Worm (Caenorhabditis elegans): Measurements from ENCODE around the gene ins-10.
"Not testable (repeated sequence)": the region's sequence is repeated elsewhere in the genome, so short reads cannot be mapped to it uniquely, and the experiment has no call there.

Gene ins-10

ce11 chrV:14055097-14055496 lies 21.3 kb downstream of the ins-10 start (continued):
- TF ChIP-seq Y105C5A.15 (GFP tag; IDR thresholded peaks at IDR 0.05), result peak; percentile 89; the same call in 1 of the 2 replicates
- TF ChIP-seq hmg-1.1 (GFP tag; IDR thresholded peaks at IDR 0.05), result peak; percentile 92
- peak; percentile 96 for TF ChIP-seq D1046.2 (GFP tag; IDR thresholded peaks at IDR 0.05)
- peak; percentile 74; the same call in 1 of the 2 replicates for TF ChIP-seq nhr-41 (GFP tag; IDR thresholded peaks at IDR 0.05)
- TF ChIP-seq lin-29 (GFP tag; IDR thresholded peaks at IDR 0.05), result peak; percentile 83
- TF ChIP-seq mep-1 (tag; optimal IDR thresholded peaks at IDR 0.05), result peak; percentile 90
- peak; percentile 100 for TF ChIP-seq mes-2 (tag; optimal IDR thresholded peaks at IDR 0.05; ENCODE audit: poor library complexity, severe bottlenecking)
- TF ChIP-seq gei-8 (GFP tag; optimal IDR thresholded peaks at IDR 0.05), result peak; percentile 53
- TF ChIP-seq madf-9 (GFP tag; conservative IDR thresholded peaks at IDR 0.05), result peak; percentile 97
- TF ChIP-seq pha-4 (GFP tag; IDR thresholded peaks at IDR 0.05), result peak; percentile 96
- TF ChIP-seq pha-4 (tag; optimal IDR thresholded peaks at IDR 0.05), result not testable (repeated sequence)
- peak in 1 of 2 experiments; percentile 40 for TF ChIP-seq mdl-1 (tag; optimal IDR thresholded peaks at IDR 0.05)

ce11 chrV:14057540-14057939 lies 23.8 kb downstream of the ins-10 start, which contains the start of gene F58D12.3:
Gene F58D12.3, plus strand, starts transcription at chrV:14057840.
- TF ChIP-seq lin-39 (tag; optimal IDR thresholded peaks at IDR 0.05) (no peak), unc-62 (GFP tag; optimal IDR thresholded peaks at IDR 0.05 in 1 of 2) (peak in 1 of 2 experiments; percentile 32), unc-62 (tag; optimal IDR thresholded peaks at IDR 0.05) (no peak)

- no peak for TF ChIP-seq hlh-30 (tag; optimal IDR thresholded peaks at IDR 0.05; ENCODE audit: insufficient read depth)
- no peak for TF ChIP-seq rbr-2 (tag; optimal IDR thresholded peaks at IDR 0.05)
- TF ChIP-seq skn-1 (tag; optimal IDR thresholded peaks at IDR 0.05), result no peak
- TF ChIP-seq mxl-2 (GFP tag; conservative IDR thresholded peaks at IDR 0.05), result no peak
- TF ChIP-seq daf-16 (GFP tag; optimal IDR thresholded peaks at IDR 0.05), result no peak
- no peak for TF ChIP-seq daf-16 (tag; optimal IDR thresholded peaks at IDR 0.05)
- TF ChIP-seq zip-2 (tag; optimal IDR thresholded peaks at IDR 0.05), result no peak
- no peak for TF ChIP-seq mdl-1 (tag; optimal IDR thresholded peaks at IDR 0.05)
- TF ChIP-seq ceh-62 (tag; optimal IDR thresholded peaks at IDR 0.05), result no peak
- TF ChIP-seq hmg-1.1 (GFP tag; IDR thresholded peaks at IDR 0.05), result no peak
- TF ChIP-seq madf-5 (GFP tag; IDR thresholded peaks at IDR 0.05), result no peak
- no peak for TF ChIP-seq nhr-102 (tag; optimal IDR thresholded peaks at IDR 0.05)
- no peak for TF ChIP-seq nhr-11 (tag; optimal IDR thresholded peaks at IDR 0.05)
- no peak for TF ChIP-seq dve-1 (tag; optimal IDR thresholded peaks at IDR 0.05; ENCODE audit: insufficient read depth)
- TF ChIP-seq ces-1 (GFP tag; optimal IDR thresholded peaks at IDR 0.05), result no peak
- TF ChIP-seq nhr-41 (GFP tag; IDR thresholded peaks at IDR 0.05), result no peak
- TF ChIP-seq unc-62 (GFP tag; optimal IDR thresholded peaks at IDR 0.05 in 1 of 2), result no peak
- TF ChIP-seq unc-62 (tag; optimal IDR thresholded peaks at IDR 0.05), result no peak
These were observed 30.2 kb downstream of the ins-10 start for ce11 chrV:14063980-14064379.

- TF ChIP-seq ceh-82 (tag; optimal IDR thresholded peaks at IDR 0.05) (no peak), R02D3.7 (tag; optimal IDR thresholded peaks at IDR 0.05) (no peak), Y105C5A.15 (GFP tag; IDR thresholded peaks at IDR 0.05) (no peak), nhr-10 (tag; optimal IDR thresholded peaks at IDR 0.05) (no peak), hlh-11 (tag; optimal IDR thresholded peaks at IDR 0.05) (no peak), ztf-11 (tag; optimal IDR thresholded peaks at IDR 0.05) (no peak), lin-1 (GFP tag; IDR thresholded peaks at IDR 0.05) (no peak)
These were observed 30.7 kb downstream of the ins-10 start, which contains the start of gene D1086.21 for ce11 chrV:14064422-14064821. Gene D1086.21, plus strand, starts transcription at chrV:14064722.

- TF ChIP-seq aha-1 (tag) (peak; percentile 92), nhr-10 (tag; optimal IDR thresholded peaks at IDR 0.05) (no peak), F26F4.8 (GFP tag; conservative IDR thresholded peaks at IDR 0.05) (no peak)
These were observed 34.1 kb downstream of the ins-10 start, which contains the start of gene D1086.17 for ce11 chrV:14067816-14068296. Gene D1086.17, plus strand, starts transcription at chrV:14067866.

Data from whole organism, L4 larva.